Fruit fly (Drosophila melanogaster) whole organism, embryonic: Measurements from ENCODE around the gene HisCl1.

Source experiments
- Blimp-1 ChIP-seq: fragments of 200-800 bp; sonication (Bioruptor generic); optimal IDR thresholded peaks from 3 replicates; lab custom pipeline; 2018; ENCODE audit warnings: missing biosample characterization, missing genetic modification characterization, mild to moderate bottlenecking, moderate library complexity, missing genetic modification reagents
- Bteb2 ChIP-seq: fragments of 200-800 bp; sonication (Bioruptor generic); optimal IDR thresholded peaks from 2 replicates; lab custom pipeline; 2016; ENCODE audit warnings: missing biosample characterization, missing genetic modification characterization
- CG10565 ChIP-seq: fragments of 200-800 bp; sonication (Bioruptor generic); optimal IDR thresholded peaks from 3 replicates; lab custom pipeline; 2016; ENCODE audit warnings: missing biosample characterization, mild to moderate bottlenecking, missing genetic modification characterization
- CG11398 ChIP-seq: fragments of 200-800 bp; sonication (Bioruptor generic); optimal IDR thresholded peaks from 2 replicates; lab custom pipeline; 2016; ENCODE audit warnings: missing biosample characterization, missing genetic modification characterization
- CG12769 ChIP-seq: fragments of 200-800 bp; sonication (Bioruptor generic); optimal IDR thresholded peaks from 2 replicates; lab custom pipeline; 2019; ENCODE audit warnings: missing biosample characterization, mild to moderate bottlenecking, missing genetic modification characterization, moderate library complexity
- CG14860 ChIP-seq: fragments of 200-800 bp; sonication (Bioruptor generic); IDR thresholded peaks from 3 replicates; pipeline ENCODE4 v1.3.6; 2022; ENCODE audit warnings: missing biosample characterization, missing genetic modification characterization; ENCODE audit not compliant: partially characterized antibody
- CG14965 ChIP-seq: fragments of 200-800 bp; sonication (Bioruptor generic); optimal IDR thresholded peaks from 2 replicates; lab custom pipeline; 2016; ENCODE audit warnings: missing biosample characterization, missing genetic modification characterization, borderline replicate concordance
- CG16815 ChIP-seq: fragments of 200-800 bp; sonication (Bioruptor generic); optimal IDR thresholded peaks from 3 replicates; lab custom pipeline; 2017; ENCODE audit warnings: missing biosample characterization, mild to moderate bottlenecking, missing genetic modification characterization
- CG2120 ChIP-seq: fragments of 200-800 bp; sonication (Bioruptor generic); optimal IDR thresholded peaks from 3 replicates; lab custom pipeline; 2016; ENCODE audit warnings: missing biosample characterization, missing genetic modification characterization
- CG2202 ChIP-seq: fragments of 200-800 bp; sonication (Bioruptor generic); optimal IDR thresholded peaks from 2 replicates; lab custom pipeline; 2018; ENCODE audit warnings: missing biosample characterization, mild to moderate bottlenecking, missing genetic modification characterization
- CG2678 ChIP-seq: fragments of 200-800 bp; sonication (Bioruptor generic); optimal IDR thresholded peaks from 3 replicates; lab custom pipeline; 2019; ENCODE audit warnings: missing biosample characterization, mild to moderate bottlenecking, missing genetic modification characterization, moderate library complexity
- CG30020 ChIP-seq: fragments of 200-800 bp; optimal IDR thresholded peaks from 2 replicates; lab custom pipeline; 2019; ENCODE audit warnings: missing biosample characterization, mild to moderate bottlenecking, missing genetic modification characterization, moderate library complexity
- CG3065 ChIP-seq: fragments of 200-800 bp; sonication (Bioruptor generic); optimal IDR thresholded peaks from 2 replicates; lab custom pipeline; 2016; ENCODE audit warnings: missing biosample characterization, missing genetic modification characterization
- CG31224 ChIP-seq: fragments of 200-800 bp; sonication (Bioruptor generic); IDR thresholded peaks from 2 replicates; pipeline ENCODE4 v1.3.6; 2022; ENCODE audit warnings: missing biosample characterization, missing genetic modification characterization
- CG3726 ChIP-seq: fragments of 200-800 bp; sonication (Bioruptor generic); IDR thresholded peaks from 3 replicates; pipeline ENCODE4, ENCODE4 v1.3.6; 2022; ENCODE audit warnings: missing biosample characterization, missing genetic modification characterization
- CG4617 ChIP-seq: fragments of 200-800 bp; sonication (Bioruptor generic); optimal IDR thresholded peaks from 3 replicates; lab custom pipeline; 2016; ENCODE audit warnings: missing biosample characterization, missing genetic modification characterization, borderline replicate concordance
- CG6813 ChIP-seq: fragments of 200-800 bp; sonication (Bioruptor generic); optimal IDR thresholded peaks from 2 replicates; lab custom pipeline; 2017; ENCODE audit warnings: missing biosample characterization, missing genetic modification characterization, mild to moderate bottlenecking, moderate library complexity, missing genetic modification reagents
- CHES-1-like ChIP-seq: fragments of 200-800 bp; sonication (Bioruptor generic); optimal IDR thresholded peaks from 2 replicates; lab custom pipeline; 2016; ENCODE audit warnings: missing biosample characterization, missing genetic modification characterization
- Dbx ChIP-seq: fragments of 200-800 bp; sonication (Bioruptor generic); IDR thresholded peaks from 3 replicates; pipeline ENCODE4 v1.3.6; 2022; ENCODE audit warnings: missing biosample characterization, missing genetic modification characterization
- Deaf1 ChIP-seq: fragments of 200-800 bp; optimal IDR thresholded peaks from 3 replicates; lab custom pipeline; 2019; ENCODE audit warnings: missing biosample characterization, mild to moderate bottlenecking, missing genetic modification characterization, moderate library complexity
- E2f2 ChIP-seq: fragments of 200-800 bp; sonication (Bioruptor generic); IDR thresholded peaks from 2 replicates; pipeline ENCODE4 v1.3.6; 2022; ENCODE audit warnings: missing biosample characterization, missing genetic modification characterization
- H15 ChIP-seq: fragments of 200-800 bp; sonication (Bioruptor generic); IDR thresholded peaks from 3 replicates; pipeline ENCODE4 v1.3.6; 2022; ENCODE audit warnings: missing biosample characterization, missing genetic modification characterization
- Hand ChIP-seq: fragments of 200-800 bp; sonication (Bioruptor generic); optimal IDR thresholded peaks from 2 replicates; lab custom pipeline; 2017; ENCODE audit warnings: mild to moderate bottlenecking, missing biosample characterization, missing genetic modification reagents, missing genetic modification characterization
- Lim3 ChIP-seq: fragments of 200-800 bp; sonication (Bioruptor generic); IDR thresholded peaks from 2 replicates; pipeline ENCODE4 v1.3.6; 2022; ENCODE audit warnings: missing biosample characterization, missing genetic modification characterization
- Mes4 ChIP-seq: fragments of 200-800 bp; sonication (Bioruptor generic); optimal IDR thresholded peaks from 2 replicates; lab custom pipeline; 2016; ENCODE audit warnings: missing biosample characterization, missing genetic modification characterization
- Scr ChIP-seq: fragments of 200-800 bp; sonication (Bioruptor generic); IDR thresholded peaks from 2 replicates; pipeline ENCODE4 v1.3.6; 2022; ENCODE audit warnings: missing biosample characterization, missing genetic modification characterization; ENCODE audit not compliant: partially characterized antibody
- aop ChIP-seq: fragments of 200-800 bp; sonication (Bioruptor generic); IDR thresholded peaks from 2 replicates; pipeline ENCODE4 v1.3.6; 2022; ENCODE audit warnings: missing biosample characterization, missing genetic modification characterization
- bbx ChIP-seq: fragments of 200-800 bp; sonication (Bioruptor generic); IDR thresholded peaks from 2 replicates; pipeline ENCODE4 v1.3.6; 2022; ENCODE audit warnings: missing biosample characterization, missing genetic modification characterization; ENCODE audit not compliant: partially characterized antibody
- ems ChIP-seq: fragments of 200-800 bp; sonication (Bioruptor generic); optimal IDR thresholded peaks from 3 replicates; lab custom pipeline; 2016; ENCODE audit warnings: missing biosample characterization, missing genetic modification characterization
- ewg ChIP-seq: fragments of 200-800 bp; sonication (Bioruptor generic); optimal IDR thresholded peaks from 3 replicates; lab custom pipeline; 2017; ENCODE audit warnings: mild to moderate bottlenecking, missing biosample characterization, missing genetic modification reagents, missing genetic modification characterization
- eyg ChIP-seq: fragments of 200-800 bp; sonication (Bioruptor generic); optimal IDR thresholded peaks from 3 replicates; lab custom pipeline; 2016; ENCODE audit warnings: missing biosample characterization, missing genetic modification characterization
- gem ChIP-seq: fragments of 200-800 bp; sonication (Bioruptor generic); optimal IDR thresholded peaks from 2 replicates; lab custom pipeline; 2019; ENCODE audit warnings: missing biosample characterization, mild to moderate bottlenecking, missing genetic modification characterization, moderate library complexity
- grau ChIP-seq: fragments of 200-800 bp; optimal IDR thresholded peaks from 3 replicates; lab custom pipeline; 2019; ENCODE audit warnings: missing biosample characterization, mild to moderate bottlenecking, missing genetic modification characterization, moderate library complexity
- gsb-n ChIP-seq: fragments of 200-800 bp; sonication (Bioruptor generic); optimal IDR thresholded peaks from 3 replicates; lab custom pipeline; 2018; ENCODE audit warnings: missing biosample characterization, mild to moderate bottlenecking, missing genetic modification characterization
- hth ChIP-seq: fragments of >200 bp; optimal IDR thresholded peaks from 2 replicates; lab custom pipeline; 2017; ENCODE audit warnings: inconsistent platforms
- jigr1 ChIP-seq: fragments of 200-800 bp; sonication (Bioruptor generic); IDR thresholded peaks from 3 replicates; pipeline ENCODE4 v1.3.6; 2022; ENCODE audit warnings: missing biosample characterization, missing genetic modification characterization
- jing ChIP-seq: fragments of 200-800 bp; sonication (Bioruptor generic); optimal IDR thresholded peaks from 2 replicates; lab custom pipeline; 2018; ENCODE audit warnings: missing biosample characterization, mild to moderate bottlenecking, missing genetic modification characterization
- kay ChIP-seq: fragments of 200-800 bp; sonication (Bioruptor generic); optimal IDR thresholded peaks from 2 replicates; lab custom pipeline; 2016; ENCODE audit warnings: missing biosample characterization, missing genetic modification characterization
- ken ChIP-seq: fragments of 200-800 bp; sonication (Bioruptor generic); IDR thresholded peaks from 3 replicates; pipeline ENCODE4 v1.3.6; 2022; ENCODE audit warnings: missing biosample characterization, missing genetic modification characterization
- klu ChIP-seq: fragments of 200-800 bp; sonication (Bioruptor generic); IDR thresholded peaks from 2 replicates; pipeline ENCODE4 v1.3.6; 2022; ENCODE audit warnings: missing biosample characterization, missing genetic modification characterization
- lilli ChIP-seq: fragments of 200-800 bp; sonication (Bioruptor generic); optimal IDR thresholded peaks from 3 replicates; lab custom pipeline; 2016; ENCODE audit warnings: missing biosample characterization, missing genetic modification characterization
- nom ChIP-seq: fragments of 200-800 bp; sonication (Bioruptor generic); optimal IDR thresholded peaks from 2 replicates; lab custom pipeline; 2017; ENCODE audit warnings: missing biosample characterization, missing genetic modification characterization, mild to moderate bottlenecking, moderate library complexity, missing genetic modification reagents
- repo ChIP-seq: fragments of 200-800 bp; sonication (Bioruptor generic); optimal IDR thresholded peaks from 2 replicates; lab custom pipeline; 2016; ENCODE audit warnings: missing biosample characterization, missing genetic modification characterization
- sima ChIP-seq: fragments of 200-800 bp; sonication (Bioruptor generic); optimal IDR thresholded peaks from 2 replicates; lab custom pipeline; 2016; ENCODE audit warnings: missing biosample characterization, missing genetic modification characterization
- sna ChIP-seq: fragments of 200-800 bp; sonication (Bioruptor generic); IDR thresholded peaks from 2 replicates; pipeline ENCODE4 v1.3.6; 2022; ENCODE audit warnings: missing biosample characterization, missing genetic modification characterization; ENCODE audit not compliant: partially characterized antibody
- sug ChIP-seq: fragments of 200-800 bp; optimal IDR thresholded peaks from 2 replicates; lab custom pipeline; 2019; ENCODE audit warnings: missing biosample characterization, mild to moderate bottlenecking, missing genetic modification characterization, moderate library complexity
- tup ChIP-seq: fragments of 200-800 bp; sonication (Bioruptor generic); optimal IDR thresholded peaks from 2 replicates; lab custom pipeline; 2016; ENCODE audit warnings: missing biosample characterization, mild to moderate bottlenecking, missing genetic modification characterization, moderate library complexity
- vnd ChIP-seq: fragments of 200-800 bp; sonication (Bioruptor generic); IDR thresholded peaks from 3 replicates; pipeline ENCODE4 v1.3.6; 2022; ENCODE audit warnings: missing biosample characterization, missing genetic modification characterization; ENCODE audit not compliant: partially characterized antibody
- yki ChIP-seq: fragments of >200 bp; optimal IDR thresholded peaks from 3 replicates; lab custom pipeline; 2018

Gene HisCl1

dm6 chr3R:11818930-11819639 lies 32.1 kb downstream of the HisCl1 start, which contains the start of the genes COX5A and glo:
Gene COX5A, plus strand, starts transcription at chr3R:11819359.
Gene glo, minus strand, starts transcription at chr3R:11819420.
- peak; percentile 87 for TF ChIP-seq CG4617 (GFP tag; lab: Kevin White, UChicago)
- peak; percentile 38 for TF ChIP-seq sima (GFP tag; lab: Kevin White, UChicago)
- no peak; the same call in 1 of the 2 replicates for TF ChIP-seq bbx
- TF ChIP-seq CG3065 = peak; percentile 54
- TF ChIP-seq Hand (GFP tag; lab: Kevin White, UChicago) = no peak
- no peak for TF ChIP-seq CG6813 (GFP tag; lab: Kevin White, UChicago)
- TF ChIP-seq CG31224 = peak; percentile 62
- peak; percentile 7 for TF ChIP-seq CG11398 (GFP tag; lab: Kevin White, UChicago)
- peak; percentile 70 for TF ChIP-seq sug (tag; lab: Kevin White, UChicago)
- TF ChIP-seq sna = no peak
- peak; percentile 40; the same call in 1 of the 2 replicates for TF ChIP-seq Scr (GFP tag; lab: Robert Waterston, UW)
- peak; percentile 85 for TF ChIP-seq Bteb2
- TF ChIP-seq ems (GFP tag; lab: Kevin White, UChicago) = peak; percentile 84
- TF ChIP-seq repo (GFP tag; lab: Kevin White, UChicago) = peak; percentile 72
- TF ChIP-seq klu (GFP tag; lab: Robert Waterston, UW) = peak; percentile 67
- peak; percentile 58; the same call in 1 of the 2 replicates for TF ChIP-seq aop (GFP tag; lab: Robert Waterston, UW)
- TF ChIP-seq CHES-1-like (GFP tag; lab: Kevin White, UChicago) = peak; percentile 91
- TF ChIP-seq CG14860 (GFP tag; lab: Robert Waterston, UW) = no peak
- peak; percentile 55 for TF ChIP-seq ewg (GFP tag; lab: Kevin White, UChicago)
- TF ChIP-seq jing (GFP tag; lab: Kevin White, UChicago) = no peak
- peak; percentile 67; the same call in 2 of the 3 replicates for TF ChIP-seq H15 (GFP tag; lab: Robert Waterston, UW)
- TF ChIP-seq E2f2 (GFP tag; lab: Robert Waterston, UW) = peak; percentile 56; the same call in 1 of the 2 replicates
- TF ChIP-seq Dbx (GFP tag; lab: Robert Waterston, UW) = peak; percentile 83
- TF ChIP-seq CG16815 = peak; percentile 29
- no peak for TF ChIP-seq vnd (GFP tag; lab: Robert Waterston, UW)
- TF ChIP-seq yki (lab: Kevin White, UChicago) = no peak
- peak; percentile 41 for TF ChIP-seq CG2202 (tag; lab: Kevin White, UChicago)
- TF ChIP-seq gem (tag; lab: Kevin White, UChicago) = peak; percentile 85
- peak; percentile 66 for TF ChIP-seq grau (tag; lab: Kevin White, UChicago)
- TF ChIP-seq CG12769 (tag; lab: Kevin White, UChicago) = peak; percentile 71
- peak; percentile 92 for TF ChIP-seq CG2120
- peak; percentile 66 for TF ChIP-seq gsb-n (tag; lab: Kevin White, UChicago)
- no peak for TF ChIP-seq CG3726 (GFP tag; lab: Robert Waterston, UW)
- TF ChIP-seq kay (GFP tag; lab: Kevin White, UChicago) = peak; percentile 81
- TF ChIP-seq CG10565 (GFP tag; lab: Kevin White, UChicago) = no peak
- peak; percentile 58 for TF ChIP-seq tup (GFP tag; lab: Kevin White, UChicago)
- peak; percentile 28 for TF ChIP-seq Deaf1 (tag; lab: Kevin White, UChicago)
- peak; percentile 91 for TF ChIP-seq lilli (GFP tag; lab: Kevin White, UChicago)
- no peak for TF ChIP-seq CG14965
- TF ChIP-seq hth (lab: Kevin White, UChicago) = no peak
- TF ChIP-seq Lim3 (GFP tag; lab: Robert Waterston, UW) = no peak
- TF ChIP-seq CG30020 = peak; percentile 82
- peak; percentile 71; the same call in 2 of the 3 replicates for TF ChIP-seq ken (GFP tag; lab: Robert Waterston, UW)
- peak; percentile 75 for TF ChIP-seq CG2678
- TF ChIP-seq Blimp-1 (GFP tag; lab: Kevin White, UChicago) = peak; percentile 69
- TF ChIP-seq eyg (GFP tag; lab: Kevin White, UChicago) = peak; percentile 73
- TF ChIP-seq nom (GFP tag; lab: Kevin White, UChicago) = peak; percentile 2
- no peak for TF ChIP-seq jigr1 (GFP tag; lab: Robert Waterston, UW)
- peak; percentile 81 for TF ChIP-seq Mes4 (GFP tag; lab: Kevin White, UChicago)
